Fruit fly (Drosophila melanogaster) whole organism, embryonic: ENCODE results near the gene Cp16.

Source experiments
- CG10267 ChIP-seq: fragments of 200-800 bp; sonication (Bioruptor generic); optimal IDR thresholded peaks from 2 replicates; lab custom pipeline; 2018; ENCODE audit warnings: missing biosample characterization, mild to moderate bottlenecking, missing genetic modification characterization, moderate library complexity
- CG11560 ChIP-seq: fragments of 200-800 bp; sonication (Bioruptor generic); IDR thresholded peaks from 3 replicates; pipeline ENCODE4 v1.3.6; 2022; ENCODE audit warnings: missing biosample characterization, missing genetic modification characterization
- CG12071 ChIP-seq: fragments of 200-800 bp; sonication (Bioruptor generic); optimal IDR thresholded peaks from 3 replicates; lab custom pipeline; 2018; ENCODE audit warnings: missing biosample characterization, mild to moderate bottlenecking, missing genetic modification characterization
- CG12769 ChIP-seq: fragments of 200-800 bp; sonication (Bioruptor generic); optimal IDR thresholded peaks from 2 replicates; lab custom pipeline; 2019; ENCODE audit warnings: missing biosample characterization, mild to moderate bottlenecking, missing genetic modification characterization, moderate library complexity
- CG14860 ChIP-seq: fragments of 200-800 bp; sonication (Bioruptor generic); IDR thresholded peaks from 3 replicates; pipeline ENCODE4 v1.3.6; 2022; ENCODE audit warnings: missing biosample characterization, missing genetic modification characterization; ENCODE audit not compliant: partially characterized antibody
- CG15696 ChIP-seq: fragments of 200-800 bp; sonication (Bioruptor generic); optimal IDR thresholded peaks from 2 replicates; lab custom pipeline; 2019; ENCODE audit warnings: missing biosample characterization, mild to moderate bottlenecking, missing genetic modification characterization, moderate library complexity
- CG17328 ChIP-seq: fragments of 200-800 bp; sonication (Bioruptor generic); IDR thresholded peaks from 2 replicates; pipeline ENCODE4 v1.3.6; 2022; ENCODE audit warnings: missing biosample characterization, missing genetic modification characterization
- CG17361 ChIP-seq: fragments of 200-800 bp; sonication (Bioruptor generic); IDR thresholded peaks from 3 replicates; pipeline ENCODE4 v1.3.6; 2022; ENCODE audit warnings: missing biosample characterization, missing genetic modification characterization
- CG17612 ChIP-seq: fragments of 200-800 bp; sonication (Bioruptor generic); IDR thresholded peaks from 2 replicates; pipeline ENCODE4 v1.3.6; 2022; ENCODE audit warnings: missing biosample characterization, missing genetic modification characterization
- CG18262 ChIP-seq: fragments of 200-800 bp; optimal IDR thresholded peaks from 3 replicates; lab custom pipeline; 2019; ENCODE audit warnings: missing biosample characterization, mild to moderate bottlenecking, missing genetic modification characterization, moderate library complexity
- CG18619 ChIP-seq: fragments of 200-800 bp; sonication (Bioruptor generic); optimal IDR thresholded peaks from 3 replicates; lab custom pipeline; 2017; ENCODE audit warnings: missing biosample characterization, mild to moderate bottlenecking, missing genetic modification characterization
- CG30020 ChIP-seq: fragments of 200-800 bp; optimal IDR thresholded peaks from 2 replicates; lab custom pipeline; 2019; ENCODE audit warnings: missing biosample characterization, mild to moderate bottlenecking, missing genetic modification characterization, moderate library complexity
- CG6175 ChIP-seq: fragments of 200-800 bp; sonication (Bioruptor generic); IDR thresholded peaks from 3 replicates; pipeline ENCODE4 v1.3.6; 2022; ENCODE audit warnings: missing biosample characterization, missing genetic modification characterization
- CG7745 ChIP-seq: fragments of 200-800 bp; sonication (Bioruptor generic); optimal IDR thresholded peaks from 2 replicates; lab custom pipeline; 2018; ENCODE audit warnings: missing biosample characterization, mild to moderate bottlenecking, missing genetic modification characterization, moderate library complexity
- CG9437 ChIP-seq: fragments of 200-800 bp; sonication (Bioruptor generic); optimal IDR thresholded peaks from 2 replicates; lab custom pipeline; 2018; ENCODE audit warnings: missing biosample characterization, mild to moderate bottlenecking, missing genetic modification characterization
- CG9797 ChIP-seq: fragments of 200-800 bp; sonication (Bioruptor generic); optimal IDR thresholded peaks from 3 replicates; lab custom pipeline; 2018; ENCODE audit warnings: missing biosample characterization, mild to moderate bottlenecking, missing genetic modification characterization
- Dll ChIP-seq: fragments of 200-800 bp; sonication (Bioruptor generic); IDR thresholded peaks from 4 replicates; pipeline ENCODE4 v1.3.6; 2022; ENCODE audit warnings: missing biosample characterization, missing genetic modification characterization; ENCODE audit not compliant: partially characterized antibody
- Fer2 ChIP-seq: fragments of 200-800 bp; sonication (Bioruptor generic); optimal IDR thresholded peaks from 2 replicates; lab custom pipeline; 2018; ENCODE audit warnings: missing biosample characterization, mild to moderate bottlenecking, missing genetic modification characterization, moderate library complexity
- Gsc ChIP-seq: fragments of 200-800 bp; sonication (Bioruptor generic); IDR thresholded peaks from 2 replicates; pipeline ENCODE4 v1.3.6; 2022; ENCODE audit warnings: missing biosample characterization, missing genetic modification characterization
- Gug ChIP-seq: fragments of 200-800 bp; sonication (Bioruptor generic); IDR thresholded peaks from 4 replicates; pipeline ENCODE4 v1.3.6; 2022; ENCODE audit warnings: missing biosample characterization, missing genetic modification characterization
- HLH4C ChIP-seq: fragments of 200-800 bp; sonication (Bioruptor generic); IDR thresholded peaks from 3 replicates; pipeline ENCODE4 v1.3.6; 2022; ENCODE audit warnings: missing biosample characterization, missing genetic modification characterization; ENCODE audit not compliant: partially characterized antibody
- HmgZ ChIP-seq: fragments of 200-800 bp; sonication (Bioruptor generic); optimal IDR thresholded peaks from 2 replicates; lab custom pipeline; 2018; ENCODE audit warnings: missing biosample characterization, mild to moderate bottlenecking, missing genetic modification characterization
- Jarid2 ChIP-seq: fragments of 200-800 bp; sonication (Bioruptor generic); optimal IDR thresholded peaks from 3 replicates; lab custom pipeline; 2017; ENCODE audit warnings: mild to moderate bottlenecking, missing biosample characterization, missing genetic modification reagents, missing genetic modification characterization
- Kr ChIP-seq: fragments of 200-800 bp; sonication (Bioruptor generic); optimal IDR thresholded peaks from 2 replicates; lab custom pipeline; 2017; ENCODE audit warnings: missing biosample characterization, mild to moderate bottlenecking, missing genetic modification characterization
- Med ChIP-seq: fragments of 200-800 bp; sonication (Bioruptor generic); peaks from one replicate; lab custom pipeline; 2016; ENCODE audit warnings: missing biosample characterization, missing genetic modification characterization, mild to moderate bottlenecking, inconsistent platforms, moderate library complexity
- Oli ChIP-seq: fragments of 200-800 bp; sonication (Bioruptor generic); optimal IDR thresholded peaks from 2 replicates; lab custom pipeline; 2018; ENCODE audit warnings: missing biosample characterization, mild to moderate bottlenecking, missing genetic modification characterization, moderate library complexity
- Rfx ChIP-seq: fragments of 200-800 bp; sonication (Bioruptor generic); IDR thresholded peaks from 2 replicates; pipeline ENCODE4 v1.3.6; 2022; ENCODE audit warnings: missing biosample characterization, missing genetic modification characterization
- Sry-β ChIP-seq: fragments of 200-800 bp; sonication (Bioruptor generic); optimal IDR thresholded peaks from 2 replicates; lab custom pipeline; 2018; ENCODE audit warnings: missing biosample characterization, mild to moderate bottlenecking, missing genetic modification characterization, moderate library complexity
- YL-1 ChIP-seq: fragments of 200-800 bp; sonication (Bioruptor generic); optimal IDR thresholded peaks from 3 replicates; lab custom pipeline; 2017; ENCODE audit warnings: missing biosample characterization, mild to moderate bottlenecking, missing genetic modification characterization
- ase ChIP-seq: fragments of 200-800 bp; sonication (Bioruptor generic); IDR thresholded peaks from 3 replicates; pipeline ENCODE4 v1.3.6; 2022; ENCODE audit warnings: missing biosample characterization, missing genetic modification characterization
- az2 ChIP-seq: fragments of 200-800 bp; sonication (Bioruptor generic); optimal IDR thresholded peaks from 3 replicates; lab custom pipeline; 2016; ENCODE audit warnings: missing biosample characterization, missing genetic modification characterization
- bab2 ChIP-seq: fragments of 200-800 bp; sonication (Bioruptor generic); optimal IDR thresholded peaks from 2 replicates; lab custom pipeline; 2016; ENCODE audit warnings: missing biosample characterization, missing genetic modification characterization
- crc ChIP-seq: fragments of 200-800 bp; sonication (Bioruptor generic); optimal IDR thresholded peaks from 2 replicates; lab custom pipeline; 2016; ENCODE audit warnings: missing biosample characterization, missing genetic modification characterization
- cwo ChIP-seq: fragments of 200-800 bp; sonication (Bioruptor generic); optimal IDR thresholded peaks from 3 replicates; lab custom pipeline; 2017; ENCODE audit warnings: missing biosample characterization, missing genetic modification characterization, mild to moderate bottlenecking, moderate library complexity, missing genetic modification reagents
- en ChIP-seq: fragments of 200-800 bp; sonication (Bioruptor generic); optimal IDR thresholded peaks from 2 replicates; lab custom pipeline; 2016; ENCODE audit warnings: missing biosample characterization, missing genetic modification characterization
- gcm ChIP-seq: fragments of 200-800 bp; sonication (Bioruptor generic); optimal IDR thresholded peaks from 2 replicates; lab custom pipeline; 2019; ENCODE audit warnings: missing biosample characterization, mild to moderate bottlenecking, missing genetic modification characterization, moderate library complexity
- gsb ChIP-seq: fragments of 200-800 bp; sonication (Bioruptor generic); IDR thresholded peaks from 2 replicates; pipeline ENCODE4 v1.3.6; 2022; ENCODE audit warnings: missing biosample characterization, missing genetic modification characterization
- nerfin-1 ChIP-seq: fragments of 200-800 bp; sonication (Bioruptor generic); optimal IDR thresholded peaks from 3 replicates; lab custom pipeline; 2019; ENCODE audit warnings: missing biosample characterization, mild to moderate bottlenecking, missing genetic modification characterization, moderate library complexity
- org-1 ChIP-seq: fragments of 200-800 bp; sonication (Bioruptor generic); optimal IDR thresholded peaks from 2 replicates; lab custom pipeline; 2017; ENCODE audit warnings: missing biosample characterization, missing genetic modification characterization
- otp ChIP-seq: fragments of 200-800 bp; sonication (Bioruptor generic); IDR thresholded peaks from 3 replicates; pipeline ENCODE4, ENCODE4 v1.3.6; 2022; ENCODE audit warnings: missing biosample characterization, missing genetic modification characterization
- pb ChIP-seq: fragments of 200-800 bp; sonication (Bioruptor generic); optimal IDR thresholded peaks from 3 replicates; lab custom pipeline; 2016; ENCODE audit warnings: missing biosample characterization, missing genetic modification characterization
- pho ChIP-seq: fragments of 200-800 bp; sonication (Bioruptor generic); optimal IDR thresholded peaks from 2 replicates; lab custom pipeline; 2016; ENCODE audit warnings: missing biosample characterization, missing genetic modification characterization
- phol ChIP-seq: fragments of 200-800 bp; sonication (Bioruptor generic); optimal IDR thresholded peaks from 3 replicates; lab custom pipeline; 2018; ENCODE audit warnings: missing biosample characterization, mild to moderate bottlenecking, missing genetic modification characterization, moderate library complexity
- pros ChIP-seq: fragments of 200-800 bp; sonication (Bioruptor generic); optimal IDR thresholded peaks from 3 replicates; lab custom pipeline; 2019; ENCODE audit warnings: missing biosample characterization, mild to moderate bottlenecking, missing genetic modification characterization, moderate library complexity
- ranshi ChIP-seq: fragments of 200-800 bp; sonication (Bioruptor generic); IDR thresholded peaks from 2 replicates; pipeline ENCODE4 v1.3.6; 2022; ENCODE audit warnings: missing biosample characterization, missing genetic modification characterization
- row ChIP-seq: fragments of 200-800 bp; sonication (Bioruptor generic); IDR thresholded peaks from 3 replicates; pipeline ENCODE4 v1.3.6; 2022; ENCODE audit warnings: missing biosample characterization, missing genetic modification characterization
- shn ChIP-seq: fragments of 200-800 bp; sonication (Bioruptor generic); optimal IDR thresholded peaks from 3 replicates; lab custom pipeline; 2016; ENCODE audit warnings: missing biosample characterization, missing genetic modification characterization
- tap ChIP-seq: fragments of 200-800 bp; optimal IDR thresholded peaks from 3 replicates; lab custom pipeline; 2019; ENCODE audit warnings: missing biosample characterization, mild to moderate bottlenecking, missing genetic modification characterization, moderate library complexity

Gene Cp16

dm6 chr3L:8691891-8692874 lies 39.6 kb upstream of the Cp16 start (continued):
- no peak for TF ChIP-seq Kr (GFP tag; lab: Kevin White, UChicago)
- TF ChIP-seq CG10267 (tag; lab: Kevin White, UChicago), result peak; percentile 45
- TF ChIP-seq Jarid2 (GFP tag; lab: Kevin White, UChicago), result no peak
- 0 out of 2 replicates have a peak, but pooled peaks have one; percentile 21 for TF ChIP-seq ranshi (GFP tag; lab: Robert Waterston, UW)
- TF ChIP-seq Gug (GFP tag; lab: Robert Waterston, UW), result peak; percentile 23; the same call in 1 of the 4 replicates
- no peak for TF ChIP-seq pb (GFP tag; lab: Kevin White, UChicago)
- no peak for TF ChIP-seq CG17612 (GFP tag; lab: Robert Waterston, UW)
- TF ChIP-seq CG14860 (GFP tag; lab: Robert Waterston, UW), result no peak
- no peak for TF ChIP-seq gsb (GFP tag; lab: Robert Waterston, UW)
- peak; percentile 84 for TF ChIP-seq CG18262 (tag; lab: Kevin White, UChicago)
- peak; percentile 15 for TF ChIP-seq HmgZ (tag; lab: Kevin White, UChicago)
- TF ChIP-seq Fer2, result no peak
- peak; percentile 30 for TF ChIP-seq pros
- TF ChIP-seq az2 (GFP tag; lab: Kevin White, UChicago), result peak; percentile 51
- TF ChIP-seq CG12071 (GFP tag; lab: Kevin White, UChicago), result peak; percentile 15
- no peak for TF ChIP-seq HLH4C
- no peak for TF ChIP-seq tap (tag; lab: Kevin White, UChicago)
- peak; percentile 88 for TF ChIP-seq CG12769 (tag; lab: Kevin White, UChicago)
- no peak for TF ChIP-seq Sry-β (GFP tag; lab: Kevin White, UChicago)
- TF ChIP-seq Dll (GFP tag; lab: Robert Waterston, UW), result no peak
- TF ChIP-seq org-1 (GFP tag; lab: Kevin White, UChicago), result peak; percentile 30
- peak; percentile 17 for TF ChIP-seq CG30020 (tag; lab: Kevin White, UChicago)
- TF ChIP-seq otp, result 0 out of 3 replicates have a peak, but pooled peaks have one; percentile 31
- TF ChIP-seq nerfin-1 (tag; lab: Kevin White, UChicago), result peak; percentile 18
- TF ChIP-seq CG7745, result peak; percentile 16
- no peak for TF ChIP-seq CG11560
- TF ChIP-seq Med, result peak; percentile 91
- no peak for TF ChIP-seq bab2 (GFP tag; lab: Kevin White, UChicago)
- TF ChIP-seq CG17328, result peak; percentile 17; the same call in 1 of the 2 replicates
- TF ChIP-seq shn (GFP tag; lab: Kevin White, UChicago), result no peak
- 0 out of 3 replicates have a peak, but pooled peaks have one; percentile 19 for TF ChIP-seq CG6175 (GFP tag; lab: Robert Waterston, UW)
- TF ChIP-seq Oli (tag; lab: Kevin White, UChicago), result peak; percentile 65
- TF ChIP-seq phol, result peak; percentile 64
- no peak for TF ChIP-seq pho (GFP tag; lab: Kevin White, UChicago)
- peak; percentile 65 for TF ChIP-seq row
- TF ChIP-seq Gsc (GFP tag; lab: Robert Waterston, UW), result no peak
- TF ChIP-seq gcm (GFP tag; lab: Kevin White, UChicago), result peak; percentile 55
- peak; percentile 19 for TF ChIP-seq YL-1 (GFP tag; lab: Kevin White, UChicago)
- TF ChIP-seq CG18619 (GFP tag; lab: Kevin White, UChicago), result peak; percentile 82
- no peak for TF ChIP-seq ase (GFP tag; lab: Robert Waterston, UW)
- peak; percentile 11; the same call in 1 of the 2 replicates for TF ChIP-seq Rfx (GFP tag; lab: Robert Waterston, UW)
- TF ChIP-seq crc, result peak; percentile 9
- TF ChIP-seq CG15696, result peak; percentile 25
- TF ChIP-seq CG9437 (GFP tag; lab: Kevin White, UChicago), result peak; percentile 76
- TF ChIP-seq en, result no peak
- peak; percentile 93 for TF ChIP-seq CG17361 (GFP tag; lab: Robert Waterston, UW)
- no peak for TF ChIP-seq CG9797 (GFP tag; lab: Kevin White, UChicago)
- TF ChIP-seq cwo (GFP tag; lab: Kevin White, UChicago), result peak; percentile 93
